Worm (Caenorhabditis elegans) whole organism, young adult: ENCODE measurements around the gene Y69A2AR.47.

Source experiments
- B0261.1 ChIP-seq: sonication (generic microtip); optimal IDR thresholded peaks from 2 replicates; lab custom pipeline; 2016; ENCODE audit warnings: mild to moderate bottlenecking, missing genetic modification characterization, moderate library complexity, missing compliant biosample characterization
- C17E4.6 ChIP-seq: fragments of 200-800 bp; sonication (Bioruptor generic); IDR thresholded peaks from 2 replicates; pipeline ENCODE4 v1.3.6; 2022; ENCODE audit warnings: missing genetic modification reagents, missing genetic modification characterization, missing compliant biosample characterization
- D2030.7 ChIP-seq: fragments of 200-800 bp; sonication (Bioruptor generic); IDR thresholded peaks from 2 replicates; pipeline ENCODE4 v1.3.6; 2022; ENCODE audit warnings: missing genetic modification reagents, missing genetic modification characterization, missing compliant biosample characterization
- F10E7.11 ChIP-seq: sonication (generic microtip); optimal IDR thresholded peaks from 2 replicates; lab custom pipeline; 2017; ENCODE audit warnings: mild to moderate bottlenecking, missing genetic modification characterization, moderate library complexity, missing compliant biosample characterization
- F57A8.1 ChIP-seq: fragments of 200-800 bp; sonication (Bioruptor generic); optimal IDR thresholded peaks from 2 replicates; lab custom pipeline; 2018; ENCODE audit warnings: mild to moderate bottlenecking, missing genetic modification characterization, moderate library complexity, missing compliant biosample characterization
- T26A5.8 ChIP-seq: sonication (generic microtip); optimal IDR thresholded peaks from 2 replicates; lab custom pipeline; 2016; ENCODE audit warnings: missing genetic modification characterization, missing compliant biosample characterization
- Y56A3A.18 ChIP-seq: fragments of 200-800 bp; sonication (Bioruptor generic); IDR thresholded peaks from 2 replicates; pipeline ENCODE4 v1.3.6; 2022; ENCODE audit warnings: missing genetic modification reagents, missing genetic modification characterization, missing compliant biosample characterization
- Y67H2A.10 ChIP-seq: fragments of 200-800 bp; sonication (Bioruptor generic); conservative IDR thresholded peaks from 2 replicates; pipeline ENCODE4 v1.3.6; 2022; ENCODE audit warnings: missing genetic modification reagents, missing genetic modification characterization, missing compliant biosample characterization
- Y79H2A.3 ChIP-seq: fragments of 200-800 bp; sonication (Bioruptor generic); conservative IDR thresholded peaks from 2 replicates; pipeline ENCODE4 v1.3.6; 2022; ENCODE audit warnings: missing genetic modification reagents, missing genetic modification characterization, missing compliant biosample characterization
- Y95B8A.8 ChIP-seq: fragments of 200-800 bp; sonication (Bioruptor generic); IDR thresholded peaks from 2 replicates; pipeline ENCODE4 v1.3.6; 2022; ENCODE audit warnings: missing genetic modification reagents, missing genetic modification characterization, missing compliant biosample characterization
- ZK185.1 ChIP-seq: sonication (generic microtip); optimal IDR thresholded peaks from 2 replicates; lab custom pipeline; 2016; ENCODE audit warnings: mild to moderate bottlenecking, missing genetic modification characterization, missing compliant biosample characterization; ENCODE audit not compliant: poor library complexity, severe bottlenecking
- aptf-2 ChIP-seq: fragments of 200-800 bp; sonication (Bioruptor generic); conservative IDR thresholded peaks from 2 replicates; pipeline ENCODE4 v1.3.6; 2022; ENCODE audit warnings: missing genetic modification reagents, missing genetic modification characterization, missing compliant biosample characterization
- atf-7 ChIP-seq: sonication (generic microtip); optimal IDR thresholded peaks from 2 replicates; lab custom pipeline; 2017; ENCODE audit warnings: mild to moderate bottlenecking, missing genetic modification characterization, missing compliant biosample characterization
- athp-1 ChIP-seq: sonication (generic microtip); optimal IDR thresholded peaks from 2 replicates; lab custom pipeline; 2017; ENCODE audit warnings: mild to moderate bottlenecking, missing genetic modification characterization, missing compliant biosample characterization
- attf-5 ChIP-seq: fragments of 200-800 bp; sonication (Bioruptor generic); optimal IDR thresholded peaks from 2 replicates; lab custom pipeline; 2018; ENCODE audit warnings: mild to moderate bottlenecking, missing genetic modification characterization, missing compliant biosample characterization
- attf-6 ChIP-seq: fragments of 200-800 bp; sonication (Bioruptor generic); IDR thresholded peaks from 2 replicates; pipeline ENCODE4 v1.3.6; 2022; ENCODE audit warnings: missing genetic modification reagents, missing genetic modification characterization, missing compliant biosample characterization
- bed-2 ChIP-seq: fragments of 200-800 bp; sonication (Bioruptor generic); IDR thresholded peaks from 2 replicates; pipeline ENCODE4 v1.3.6; 2022; ENCODE audit warnings: missing genetic modification reagents, missing genetic modification characterization, missing compliant biosample characterization
- ccch-3 ChIP-seq: fragments of 200-800 bp; sonication (Bioruptor generic); optimal IDR thresholded peaks from 2 replicates; lab custom pipeline; 2018; ENCODE audit warnings: mild to moderate bottlenecking, missing genetic modification characterization, missing compliant biosample characterization
- ceh-91 ChIP-seq: fragments of 200-800 bp; sonication (Bioruptor generic); IDR thresholded peaks from 2 replicates; pipeline ENCODE4 v1.3.6; 2022; ENCODE audit warnings: missing genetic modification reagents, missing genetic modification characterization, missing compliant biosample characterization
- dox-1 ChIP-seq: fragments of 200-800 bp; sonication (Bioruptor generic); IDR thresholded peaks from 2 replicates; pipeline ENCODE4 v1.3.6; 2022; ENCODE audit warnings: missing genetic modification reagents, missing genetic modification characterization, missing compliant biosample characterization
- dpl-1 ChIP-seq: fragments of 150-350 bp; optimal IDR thresholded peaks from 2 replicates; lab custom pipeline; 2014; ENCODE audit warnings: missing biosample characterization, missing genetic modification reagents, missing genetic modification characterization
- egrh-3 ChIP-seq: fragments of 200-800 bp; sonication (Bioruptor generic); IDR thresholded peaks from 2 replicates; pipeline ENCODE4 v1.3.6; 2022; ENCODE audit warnings: missing genetic modification reagents, missing genetic modification characterization, missing compliant biosample characterization
- ekl-4 ChIP-seq: fragments of 200-800 bp; sonication (Bioruptor generic); IDR thresholded peaks from 2 replicates; pipeline ENCODE4 v1.3.6; 2022; ENCODE audit warnings: missing genetic modification reagents, missing genetic modification characterization, missing compliant biosample characterization
- hlh-26 ChIP-seq: fragments of 200-800 bp; sonication (Bioruptor generic); conservative IDR thresholded peaks from 2 replicates; pipeline ENCODE4 v1.3.6; 2022; ENCODE audit warnings: missing genetic modification reagents, missing genetic modification characterization, missing compliant biosample characterization
- hmg-1.2 ChIP-seq: fragments of 200-800 bp; sonication (Bioruptor generic); IDR thresholded peaks from 2 replicates; pipeline ENCODE4 v1.3.6; 2022; ENCODE audit warnings: missing genetic modification reagents, missing genetic modification characterization, missing compliant biosample characterization
- hrde-1 ChIP-seq: sonication (generic microtip); optimal IDR thresholded peaks from 2 replicates; lab custom pipeline; 2016; ENCODE audit warnings: missing genetic modification characterization, mild to moderate bottlenecking, missing compliant biosample characterization, moderate library complexity, missing genotype, missing genetic modification reagents, borderline replicate concordance
- lag-1 ChIP-seq: fragments of 200-800 bp; sonication (Bioruptor generic); IDR thresholded peaks from 2 replicates; pipeline ENCODE4 v1.3.6; 2022; ENCODE audit warnings: missing genetic modification reagents, missing genetic modification characterization, missing compliant biosample characterization
- let-607 ChIP-seq, 2 experiments: fragments of 200-800 bp in 1 of 2; sonication (Bioruptor generic) in 1 of 2; sonication (generic microtip) in 1 of 2; optimal IDR thresholded peaks; 2 replicates each; lab custom pipeline; 2016 to 2018; ENCODE audit warnings: mild to moderate bottlenecking in 2 of 2, missing compliant biosample characterization in 2 of 2, missing genetic modification characterization in 2 of 2, moderate library complexity in 2 of 2, missing genotype in 1 of 2
- lin-35 ChIP-seq, 3 experiments: fragments of 150-350 bp in 2 of 3; sonication (generic microtip) in 1 of 3; optimal IDR thresholded peaks; 2 replicates each; lab custom pipeline; 2014 to 2018; ENCODE audit warnings: missing biosample characterization in 3 of 3, missing genetic modification characterization in 3 of 3, missing genetic modification reagents in 3 of 3
- lin-54 ChIP-seq: fragments of 200-800 bp; sonication (Bioruptor generic); optimal IDR thresholded peaks from 2 replicates; lab custom pipeline; 2018; ENCODE audit warnings: mild to moderate bottlenecking, missing genetic modification characterization, missing compliant biosample characterization
- lir-1 ChIP-seq: fragments of 200-800 bp; sonication (Bioruptor generic); conservative IDR thresholded peaks from 2 replicates; pipeline ENCODE4 v1.3.6; 2022; ENCODE audit warnings: missing genetic modification reagents, missing genetic modification characterization, missing compliant biosample characterization
- lsy-27 ChIP-seq: sonication (generic microtip); optimal IDR thresholded peaks from 2 replicates; lab custom pipeline; 2017; ENCODE audit warnings: missing genetic modification characterization, mild to moderate bottlenecking, missing compliant biosample characterization, antibody characterized with exemption, missing genotype, borderline replicate concordance; ENCODE audit not compliant: insufficient read depth
- madf-6 ChIP-seq: fragments of 200-800 bp; sonication (Bioruptor generic); IDR thresholded peaks from 2 replicates; pipeline ENCODE4 v1.3.6; 2022; ENCODE audit warnings: missing genetic modification reagents, missing genetic modification characterization, missing compliant biosample characterization
- madf-8 ChIP-seq: fragments of 200-800 bp; sonication (Bioruptor generic); conservative IDR thresholded peaks from 2 replicates; pipeline ENCODE4 v1.3.6; 2022; ENCODE audit warnings: missing genetic modification reagents, missing genetic modification characterization, missing compliant biosample characterization
- mcd-1 ChIP-seq: fragments of 200-800 bp; sonication (Bioruptor generic); IDR thresholded peaks from 2 replicates; pipeline ENCODE4 v1.3.6; 2022; ENCODE audit warnings: missing genetic modification reagents, missing genetic modification characterization, missing compliant biosample characterization
- mxl-1 ChIP-seq: sonication (generic microtip); optimal IDR thresholded peaks from 2 replicates; lab custom pipeline; 2016; ENCODE audit warnings: missing genetic modification characterization, missing compliant biosample characterization
- nfya-1 ChIP-seq: sonication (generic microtip); optimal IDR thresholded peaks from 2 replicates; lab custom pipeline; 2017; ENCODE audit warnings: antibody characterized with exemption, missing compliant biosample characterization, missing genetic modification characterization, borderline replicate concordance; ENCODE audit not compliant: insufficient read depth
- nhr-120 ChIP-seq: fragments of 200-800 bp; sonication (Bioruptor generic); IDR thresholded peaks from 2 replicates; pipeline ENCODE4 v1.3.6; 2022; ENCODE audit warnings: missing genetic modification characterization, missing compliant biosample characterization
- nhr-179 ChIP-seq: sonication (generic microtip); optimal IDR thresholded peaks from 2 replicates; lab custom pipeline; 2016; ENCODE audit warnings: mild to moderate bottlenecking, missing genetic modification characterization, missing compliant biosample characterization
- nhr-27 ChIP-seq: fragments of 200-800 bp; sonication (Bioruptor generic); optimal IDR thresholded peaks from 2 replicates; lab custom pipeline; 2018; ENCODE audit warnings: mild to moderate bottlenecking, missing genetic modification characterization, moderate library complexity, missing compliant biosample characterization
- sea-2 ChIP-seq: fragments of 200-800 bp; sonication (Bioruptor generic); IDR thresholded peaks from 2 replicates; pipeline ENCODE4 v1.3.6; 2022; ENCODE audit warnings: missing genetic modification characterization, missing compliant biosample characterization
- snpc-1.1 ChIP-seq: sonication (generic microtip); optimal IDR thresholded peaks from 2 replicates; lab custom pipeline; 2017; ENCODE audit warnings: missing genetic modification characterization, mild to moderate bottlenecking, missing compliant biosample characterization, antibody characterized with exemption, moderate library complexity, missing genotype, missing genetic modification reagents; ENCODE audit not compliant: insufficient read depth
- sptf-2 ChIP-seq: fragments of 200-800 bp; sonication (Bioruptor generic); optimal IDR thresholded peaks from 2 replicates; lab custom pipeline; 2018; ENCODE audit warnings: mild to moderate bottlenecking, missing genetic modification characterization, missing compliant biosample characterization
- xnd-1 ChIP-seq: sonication (generic microtip); optimal IDR thresholded peaks from 2 replicates; lab custom pipeline; 2016; ENCODE audit warnings: missing genotype, missing genetic modification reagents, missing genetic modification characterization, missing compliant biosample characterization
- zfh-2 ChIP-seq: fragments of 200-800 bp; sonication (Bioruptor generic); conservative IDR thresholded peaks from 2 replicates; pipeline ENCODE4 v1.3.6; 2022; ENCODE audit warnings: missing genetic modification reagents, missing genetic modification characterization, missing compliant biosample characterization
- ztf-18 ChIP-seq: sonication (generic microtip); optimal IDR thresholded peaks from 2 replicates; lab custom pipeline; 2016; ENCODE audit warnings: missing genotype, mild to moderate bottlenecking, missing genetic modification characterization, missing compliant biosample characterization
- ztf-3 ChIP-seq: fragments of 200-800 bp; sonication (Bioruptor generic); optimal IDR thresholded peaks from 2 replicates; lab custom pipeline; 2018; ENCODE audit warnings: mild to moderate bottlenecking, missing genetic modification characterization, missing compliant biosample characterization
- ztf-6 ChIP-seq: fragments of 200-800 bp; sonication (Bioruptor generic); IDR thresholded peaks from 2 replicates; pipeline ENCODE4 v1.3.6; 2022; ENCODE audit warnings: missing genetic modification reagents, missing genetic modification characterization, missing compliant biosample characterization

The Y69A2AR.47 gene

DNA sequence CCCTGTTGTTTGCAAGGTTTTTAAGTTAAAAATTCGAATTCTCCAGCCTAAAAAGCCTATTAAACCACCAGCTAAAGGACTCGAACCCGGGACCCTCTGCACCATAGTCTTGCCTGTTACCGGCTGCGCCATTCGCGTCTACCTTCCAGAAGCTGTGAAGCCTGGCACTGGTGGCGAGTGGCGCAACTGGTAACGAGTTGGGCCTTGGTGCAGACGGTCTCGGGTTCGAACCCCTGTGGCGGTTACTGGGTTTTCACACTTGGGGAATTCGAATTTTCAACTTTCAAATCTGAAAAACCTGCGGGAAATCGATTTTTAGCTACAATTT lies 5.3 kb downstream of the Y69A2AR.47 start (continued):
- peak; percentile 21 for TF ChIP-seq athp-1 (tag; lab: Kevin White, UChicago)
- no peak for TF ChIP-seq nfya-1 (tag; lab: Kevin White, UChicago)
- TF ChIP-seq ZK185.1 (tag; lab: Kevin White, UChicago): no peak
- TF ChIP-seq lin-35 (GFP tag; optimal IDR thresholded peaks at IDR 0.05; lab: Kevin White, UChicago): no peak
- TF ChIP-seq dox-1: no peak
- no peak for TF ChIP-seq Y79H2A.3
- no peak for TF ChIP-seq lag-1 (GFP tag; lab: Robert Waterston, UW)
- TF ChIP-seq attf-6 (GFP tag; lab: Robert Waterston, UW): no peak
- TF ChIP-seq T26A5.8: no peak
- TF ChIP-seq lsy-27 (tag; lab: Kevin White, UChicago): no peak
- TF ChIP-seq sea-2 (GFP tag; lab: Robert Waterston, UW): peak; percentile 11; the same call in 1 of the 2 replicates
- no peak for TF ChIP-seq Y56A3A.18 (GFP tag; lab: Robert Waterston, UW)
- peak; percentile 84 for TF ChIP-seq zfh-2 (GFP tag; lab: Robert Waterston, UW)
- TF ChIP-seq F10E7.11 (tag; lab: Kevin White, UChicago): no peak
- TF ChIP-seq F57A8.1 (GFP tag; lab: Kevin White, UChicago): no peak
- no peak for TF ChIP-seq B0261.1 (tag; lab: Kevin White, UChicago)
- TF ChIP-seq attf-5 (GFP tag; lab: Kevin White, UChicago): no peak
- TF ChIP-seq dpl-1 (GFP tag; lab: Kevin White, UChicago): no peak
- peak; percentile 78; the same call in 1 of the 2 replicates for TF ChIP-seq nhr-120 (GFP tag; lab: Robert Waterston, UW)
- TF ChIP-seq ztf-3 (GFP tag; lab: Kevin White, UChicago): no peak
- TF ChIP-seq hlh-26 (GFP tag; lab: Robert Waterston, UW): no peak
- no peak; the same call in 1 of the 2 replicates for TF ChIP-seq madf-6 (GFP tag; lab: Robert Waterston, UW)
- no peak for TF ChIP-seq ztf-18
- TF ChIP-seq nhr-179 (tag; lab: Kevin White, UChicago): no peak
- no peak for TF ChIP-seq ekl-4
- no peak for TF ChIP-seq hrde-1 (tag; lab: Kevin White, UChicago)
- no peak for TF ChIP-seq atf-7
- TF ChIP-seq hmg-1.2 (GFP tag; lab: Robert Waterston, UW): no peak
- no peak for TF ChIP-seq mxl-1 (tag; lab: Kevin White, UChicago)
- no peak for TF ChIP-seq C17E4.6 (GFP tag; lab: Robert Waterston, UW)
- TF ChIP-seq ccch-3 (GFP tag; lab: Kevin White, UChicago): no peak
- 0 out of 2 replicates have a peak, but pooled peaks have one; percentile 17 for TF ChIP-seq Y95B8A.8
- no peak for TF ChIP-seq nhr-27 (tag; lab: Kevin White, UChicago)
- peak in 1 of 2 experiments; percentile 11 for TF ChIP-seq let-607 (tag; optimal IDR thresholded peaks at IDR 0.05; lab: Kevin White, UChicago)
- TF ChIP-seq ztf-6 (GFP tag; lab: Robert Waterston, UW): no peak
- TF ChIP-seq snpc-1.1 (tag; lab: Kevin White, UChicago): no peak
- peak; percentile 32 for TF ChIP-seq sptf-2
- peak; percentile 51; the same call in 1 of the 2 replicates for TF ChIP-seq D2030.7 (GFP tag; lab: Robert Waterston, UW)
- no peak for TF ChIP-seq lin-54 (GFP tag; lab: Kevin White, UChicago)
- TF ChIP-seq egrh-3: peak; percentile 45; the same call in 1 of the 2 replicates
- peak; percentile 46; the same call in 1 of the 2 replicates for TF ChIP-seq mcd-1
- TF ChIP-seq bed-2 (GFP tag; lab: Robert Waterston, UW): no peak
- TF ChIP-seq madf-8 (GFP tag; lab: Robert Waterston, UW): 0 out of 2 replicates have a peak, but pooled peaks have one; percentile 8
- no peak for TF ChIP-seq xnd-1 (tag; lab: Kevin White, UChicago)
- no peak for TF ChIP-seq lir-1 (GFP tag; lab: Robert Waterston, UW)
- TF ChIP-seq ceh-91 (GFP tag; lab: Robert Waterston, UW): no peak
- no peak for TF ChIP-seq aptf-2 (GFP tag; lab: Robert Waterston, UW)
- TF ChIP-seq Y67H2A.10 (GFP tag; lab: Robert Waterston, UW): no peak
